Fruit fly (Drosophila melanogaster): Measurements from ENCODE around the gene CG42789.

Gene CG42789

DNA sequence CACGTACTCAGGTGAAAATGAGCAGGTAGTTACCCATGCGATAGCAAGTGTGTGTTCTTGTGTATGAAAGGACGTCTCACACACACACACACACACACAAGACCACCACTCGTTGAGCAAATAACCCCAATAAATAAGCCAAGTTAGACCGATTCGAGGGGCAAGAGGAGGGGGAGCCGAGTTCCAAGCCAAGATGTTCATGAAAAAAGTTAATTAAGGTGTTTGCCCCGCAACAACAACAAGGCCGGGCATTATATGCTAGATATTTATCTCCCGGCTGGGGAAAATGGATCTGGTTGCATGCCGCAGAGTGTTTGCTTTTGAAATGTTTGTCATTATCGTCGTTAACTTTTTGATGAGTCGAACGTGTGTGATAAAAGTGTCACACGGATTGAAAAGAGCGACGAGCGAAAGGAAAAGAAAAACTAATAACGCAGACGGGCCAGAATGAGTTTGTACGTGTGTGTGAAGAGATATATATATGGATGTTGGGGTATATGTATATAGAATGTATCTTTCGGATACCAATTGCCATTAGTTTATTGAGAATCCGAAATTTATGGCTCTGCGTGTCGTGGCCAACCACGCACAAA, 12.6 kb upstream of the CG42789 start:
- TF ChIP-seq Pif1A (GFP tag; optimal IDR thresholded peaks at IDR 0.05) (no peak), CG8301 (tag; optimal IDR thresholded peaks at IDR 0.05) (no peak), CG15710 (tag; optimal IDR thresholded peaks at IDR 0.05) (no peak), CG12605 (GFP tag; IDR thresholded peaks at IDR 0.05) (no peak), fd96Ca (GFP tag; IDR thresholded peaks at IDR 0.05) (no peak), CG14655 (GFP tag; optimal IDR thresholded peaks at IDR 0.05) (no peak), CG32121 (GFP tag; IDR thresholded peaks at IDR 0.05) (no peak), rn (GFP tag; IDR thresholded peaks at IDR 0.05) (no peak), EcR (GFP tag; optimal IDR thresholded peaks at IDR 0.05) (no peak), CG4496 (GFP tag; IDR thresholded peaks at IDR 0.05) (no peak), Pif1B (GFP tag; optimal IDR thresholded peaks at IDR 0.05) (no peak), Snoo (tag; optimal IDR thresholded peaks at IDR 0.05) (no peak), CG8159 (tag; optimal IDR thresholded peaks at IDR 0.05) (no peak), D1 (tag; optimal IDR thresholded peaks at IDR 0.05) (no peak), CG9948 (tag; optimal IDR thresholded peaks at IDR 0.05) (no peak), CG17806 (tag; optimal IDR thresholded peaks at IDR 0.05) (no peak), gl (tag; optimal IDR thresholded peaks at IDR 0.05) (no peak), CG10348 (GFP tag; IDR thresholded peaks at IDR 0.05) (no peak)

DNA sequence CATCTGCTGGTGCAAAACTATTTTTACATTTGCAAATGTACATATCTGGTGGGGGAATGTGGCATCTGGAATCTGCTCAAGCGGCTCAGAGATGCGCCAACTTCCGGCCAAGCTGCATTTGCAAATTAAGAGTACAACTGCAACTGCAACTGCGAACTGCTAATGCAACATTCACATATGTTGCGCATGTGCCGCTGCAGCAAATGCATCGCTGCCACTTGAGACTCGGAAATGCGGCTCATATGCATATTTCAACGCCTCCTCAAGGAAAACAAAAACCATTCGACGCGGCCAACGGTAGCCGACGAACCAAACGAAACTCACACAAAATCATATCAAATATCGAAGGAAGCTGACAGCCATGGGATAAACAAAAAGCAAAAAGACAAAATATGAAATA, 11.4 kb upstream of the CG42789 start:
- TF ChIP-seq CG15710 (tag; optimal IDR thresholded peaks at IDR 0.05) (no peak), rn (GFP tag; IDR thresholded peaks at IDR 0.05) (no peak), CG10348 (GFP tag; IDR thresholded peaks at IDR 0.05) (no peak), CG32121 (GFP tag; IDR thresholded peaks at IDR 0.05) (no peak), CG4496 (GFP tag; IDR thresholded peaks at IDR 0.05) (no peak), CG14655 (GFP tag; optimal IDR thresholded peaks at IDR 0.05) (no peak), CG12605 (GFP tag; IDR thresholded peaks at IDR 0.05) (no peak)

DNA sequence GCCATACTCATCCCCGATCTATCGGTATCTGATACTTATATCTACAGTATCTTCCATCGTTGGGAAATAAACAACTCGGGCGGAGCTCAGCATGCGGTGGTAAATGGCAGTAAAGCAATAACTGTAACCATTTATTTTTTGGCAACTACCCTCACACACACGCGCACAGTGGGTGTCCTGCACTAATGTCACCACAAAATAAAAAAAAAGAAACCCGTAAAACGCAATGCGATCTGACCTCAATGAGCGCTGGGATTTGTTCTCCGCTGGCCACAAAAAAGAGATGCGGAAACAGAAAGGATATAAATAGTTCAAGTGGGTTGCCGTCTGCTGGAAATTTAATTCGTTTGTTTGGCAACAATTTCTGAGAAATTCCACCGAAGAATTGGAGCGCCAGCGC, 7.8 kb upstream of the CG42789 start:
- no peak for TF ChIP-seq CG9948 (tag; optimal IDR thresholded peaks at IDR 0.05)
- no peak for TF ChIP-seq D1 (tag; optimal IDR thresholded peaks at IDR 0.05)
- no peak for TF ChIP-seq CG15710 (tag; optimal IDR thresholded peaks at IDR 0.05)
- no peak for TF ChIP-seq Ets98B (GFP tag; IDR thresholded peaks at IDR 0.05)
- TF ChIP-seq CG32121 (GFP tag; IDR thresholded peaks at IDR 0.05) = no peak
- TF ChIP-seq CG13204 (GFP tag; optimal IDR thresholded peaks at IDR 0.05) = no peak
- TF ChIP-seq CG8159 (tag; optimal IDR thresholded peaks at IDR 0.05) = no peak
- TF ChIP-seq gl (tag; optimal IDR thresholded peaks at IDR 0.05) = no peak
- no peak for TF ChIP-seq CG17806 (tag; optimal IDR thresholded peaks at IDR 0.05)
- TF ChIP-seq EcR (GFP tag; optimal IDR thresholded peaks at IDR 0.05) = no peak
- TF ChIP-seq CG4496 (GFP tag; IDR thresholded peaks at IDR 0.05) = no peak
- TF ChIP-seq Pif1A (GFP tag; optimal IDR thresholded peaks at IDR 0.05) = no peak
- TF ChIP-seq CG34367 (tag; optimal IDR thresholded peaks at IDR 0.05) = no peak
- no peak for TF ChIP-seq fd96Ca (GFP tag; IDR thresholded peaks at IDR 0.05)
- TF ChIP-seq CG8301 (tag; optimal IDR thresholded peaks at IDR 0.05) = no peak

DNA sequence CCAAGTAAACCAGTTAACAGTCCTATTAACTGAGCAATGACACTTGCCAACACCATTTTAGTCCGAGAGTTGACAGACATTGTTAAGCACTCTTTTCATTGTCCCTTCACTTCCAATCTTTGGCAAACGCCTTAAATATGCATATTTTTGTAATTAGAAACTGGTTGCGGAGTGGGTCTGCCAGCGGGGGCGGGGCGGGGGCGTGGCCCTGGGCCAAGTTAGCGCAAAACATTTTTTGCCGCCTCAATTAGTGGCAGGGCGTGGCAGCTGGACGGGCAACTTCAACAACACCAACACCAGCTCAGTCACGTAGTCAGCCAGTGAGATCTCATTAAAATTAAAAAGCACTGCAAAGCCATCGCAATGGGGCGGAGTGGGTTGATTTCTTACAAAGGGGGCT, 22.3 kb downstream of the CG42789 start:
- TF ChIP-seq D1 (tag; optimal IDR thresholded peaks at IDR 0.05) (no peak), fd96Ca (GFP tag; IDR thresholded peaks at IDR 0.05) (no peak), CG13204 (GFP tag; optimal IDR thresholded peaks at IDR 0.05) (no peak), CG8159 (tag; optimal IDR thresholded peaks at IDR 0.05) (no peak), Snoo (tag; optimal IDR thresholded peaks at IDR 0.05) (no peak), CG15710 (tag; optimal IDR thresholded peaks at IDR 0.05) (no peak), EcR (GFP tag; optimal IDR thresholded peaks at IDR 0.05) (no peak), Pif1A (GFP tag; optimal IDR thresholded peaks at IDR 0.05) (no peak), Ets98B (GFP tag; IDR thresholded peaks at IDR 0.05) (no peak), rn (GFP tag; IDR thresholded peaks at IDR 0.05) (no peak), CG17806 (tag; optimal IDR thresholded peaks at IDR 0.05) (no peak), CG32121 (GFP tag; IDR thresholded peaks at IDR 0.05) (no peak), CG14655 (GFP tag; optimal IDR thresholded peaks at IDR 0.05) (no peak), gl (tag; optimal IDR thresholded peaks at IDR 0.05) (no peak), CG4496 (GFP tag; IDR thresholded peaks at IDR 0.05) (no peak), CG8301 (tag; optimal IDR thresholded peaks at IDR 0.05) (no peak), CG10348 (GFP tag; IDR thresholded peaks at IDR 0.05) (no peak), CG9948 (tag; optimal IDR thresholded peaks at IDR 0.05) (no peak), CG34367 (tag; optimal IDR thresholded peaks at IDR 0.05) (no peak), Pif1B (GFP tag; optimal IDR thresholded peaks at IDR 0.05) (no peak)

DNA sequence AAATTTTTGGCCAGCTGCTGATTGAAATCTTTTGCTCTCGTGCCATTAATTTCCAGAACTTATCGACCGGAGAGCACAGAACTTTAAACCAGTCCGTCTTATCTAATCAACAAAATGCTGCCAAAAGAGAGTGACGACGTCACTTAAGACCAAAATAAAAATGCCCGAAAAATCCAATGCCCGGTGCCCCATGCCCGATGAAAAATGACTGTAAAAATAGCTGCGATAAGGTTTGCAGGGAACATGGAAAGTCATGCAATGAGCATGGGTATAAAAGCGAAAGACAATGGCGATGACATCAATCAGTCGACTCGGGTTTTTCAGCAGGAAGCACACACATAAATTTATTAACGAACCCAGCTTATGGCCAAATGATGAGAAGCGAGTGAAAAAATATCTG, 46.7 kb downstream of the CG42789 start, which contains the start of gene CG14247:
TSS of gene CG14247 (plus strand) at position 301 of the 400 bp plus-strand sequence.
- TF ChIP-seq EcR (GFP tag; optimal IDR thresholded peaks at IDR 0.05) (no peak), CG4496 (GFP tag; IDR thresholded peaks at IDR 0.05) (no peak)

DNA sequence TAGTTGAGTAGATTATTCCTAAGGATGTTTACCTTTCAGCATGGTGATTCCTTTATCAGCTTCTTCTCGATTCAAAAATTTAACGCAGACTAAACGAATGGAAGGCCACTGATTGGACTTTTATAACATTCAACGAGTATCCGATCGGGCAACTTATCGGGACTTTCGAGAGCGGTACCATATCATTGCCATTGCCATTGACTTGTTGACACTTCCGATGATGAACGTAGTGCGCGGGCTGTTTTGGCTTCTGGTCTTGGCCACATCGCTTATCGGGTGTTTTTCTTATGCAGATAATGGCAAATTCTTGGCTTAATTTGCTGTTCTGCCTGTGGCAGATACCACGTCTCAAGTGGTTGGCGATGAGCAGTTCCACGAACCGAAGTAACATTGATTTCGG, 47.8 kb downstream of the CG42789 start, which contains the start of gene CG6403:
TSS of gene CG6403 (minus strand) at position 101 of the 400 bp plus-strand sequence.
- TF ChIP-seq Ets98B (GFP tag; IDR thresholded peaks at IDR 0.05) (no peak), Pif1A (GFP tag; optimal IDR thresholded peaks at IDR 0.05) (no peak), CG8301 (tag; optimal IDR thresholded peaks at IDR 0.05) (no peak), gl (tag; optimal IDR thresholded peaks at IDR 0.05) (no peak), D1 (tag; optimal IDR thresholded peaks at IDR 0.05) (no peak), Pif1B (GFP tag; optimal IDR thresholded peaks at IDR 0.05) (no peak), fd96Ca (GFP tag; IDR thresholded peaks at IDR 0.05) (no peak)

Measured in whole organism, pupa.